Worm (Caenorhabditis elegans) whole organism, L3 larva: ENCODE data around the gene prk-2.

ENCODE experiments used
- ZK546.5 ChIP-seq: sonication (generic microtip); optimal IDR thresholded peaks from 2 replicates; lab custom pipeline; 2017; ENCODE audit warnings: missing biosample characterization, missing genetic modification characterization
- aly-2 ChIP-seq: fragments of 150-350 bp; optimal IDR thresholded peaks from 2 replicates; lab custom pipeline; 2014; ENCODE audit warnings: missing biosample characterization, missing genetic modification characterization
- ama-1 ChIP-seq: fragments of 150-350 bp; optimal IDR thresholded peaks from 2 replicates; lab custom pipeline; 2018
- egl-5 ChIP-seq: fragments of 150-350 bp; optimal IDR thresholded peaks from 2 replicates; lab custom pipeline; 2017; ENCODE audit warnings: missing biosample characterization, missing genetic modification reagents, missing genetic modification characterization, inconsistent platforms
- elt-2 ChIP-seq: sonication (generic microtip); optimal IDR thresholded peaks from 2 replicates; lab custom pipeline; 2016; ENCODE audit warnings: missing genetic modification reagents, mild to moderate bottlenecking, missing genetic modification characterization, missing compliant biosample characterization
- fkh-2 ChIP-seq: fragments of 150-350 bp; optimal IDR thresholded peaks from 2 replicates; lab custom pipeline; 2014; ENCODE audit warnings: missing biosample characterization, missing genetic modification reagents, missing genetic modification characterization
- mdl-1 ChIP-seq: fragments of 150-350 bp; optimal IDR thresholded peaks from 2 replicates; lab custom pipeline; 2014; ENCODE audit warnings: missing biosample characterization, missing genetic modification characterization
- nhr-12 ChIP-seq: fragments of 150-350 bp; optimal IDR thresholded peaks from 2 replicates; lab custom pipeline; 2014; ENCODE audit warnings: missing biosample characterization, missing genetic modification characterization
- nhr-237 ChIP-seq: fragments of 150-350 bp; optimal IDR thresholded peaks from 2 replicates; lab custom pipeline; 2014; ENCODE audit warnings: missing biosample characterization, missing genetic modification characterization
- snpc-4 ChIP-seq: fragments of 150-350 bp; optimal IDR thresholded peaks from 2 replicates; lab custom pipeline; 2014; ENCODE audit warnings: missing biosample characterization, missing genetic modification characterization
- tbx-2 ChIP-seq: sonication (generic microtip); optimal IDR thresholded peaks from 2 replicates; lab custom pipeline; 2016; ENCODE audit warnings: mild to moderate bottlenecking, missing genetic modification characterization, missing compliant biosample characterization
- ztf-11 ChIP-seq: fragments of 150-350 bp; optimal IDR thresholded peaks from 2 replicates; lab custom pipeline; 2014; ENCODE audit warnings: missing biosample characterization, missing genetic modification characterization

DNA sequence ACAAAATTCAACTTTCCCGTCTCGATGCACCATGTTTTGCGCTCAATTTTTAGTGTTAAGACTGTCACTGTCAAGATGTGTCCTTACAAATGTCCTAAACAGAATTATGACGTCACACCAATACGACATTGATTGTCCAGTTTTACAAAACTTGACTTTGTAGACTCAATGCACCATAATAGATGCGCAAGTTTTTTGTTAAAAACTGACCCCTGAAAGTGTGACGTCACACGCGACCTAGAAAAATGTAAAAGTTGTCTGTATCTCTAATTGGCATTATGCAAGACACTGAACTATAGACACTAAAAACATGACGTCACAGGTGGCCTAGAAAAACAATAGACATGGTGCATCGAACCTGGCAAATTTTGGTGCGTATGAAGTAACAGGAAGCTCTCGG is 18.9 kb downstream of the prk-2 start:
- TF ChIP-seq mdl-1 (tag; lab: Kevin White, UChicago) = no peak
- TF ChIP-seq aly-2 (tag; lab: Kevin White, UChicago) = no peak
- no peak for TF ChIP-seq snpc-4 (tag; lab: Kevin White, UChicago)
- TF ChIP-seq ama-1 (lab: Kevin White, UChicago) = no peak
- no peak for TF ChIP-seq egl-5
- TF ChIP-seq nhr-12 (tag; lab: Kevin White, UChicago) = no peak
- no peak for TF ChIP-seq elt-2 (tag; lab: Kevin White, UChicago)
- no peak for TF ChIP-seq fkh-2 (tag; lab: Kevin White, UChicago)
- TF ChIP-seq tbx-2 (tag; lab: Kevin White, UChicago) = no peak
- no peak for TF ChIP-seq ztf-11
- no peak for TF ChIP-seq ZK546.5 (tag; lab: Kevin White, UChicago)
- no peak for TF ChIP-seq nhr-237
